Fruit fly (Drosophila melanogaster) whole organism, wandering third instar larva: ENCODE results near the gene comm3.

Source experiments
- Abd-B ChIP-seq: fragments of >200 bp; optimal IDR thresholded peaks from 2 replicates; lab custom pipeline; 2017; ENCODE audit warnings: missing biosample characterization, missing genetic modification characterization
- CG32264 ChIP-seq: fragments of 200-800 bp; sonication (Bioruptor generic); optimal IDR thresholded peaks from 2 replicates; lab custom pipeline; 2016; ENCODE audit warnings: missing biosample characterization, missing genetic modification characterization
- CG9705 ChIP-seq: fragments of 200-800 bp; sonication (Bioruptor generic); optimal IDR thresholded peaks from 2 replicates; lab custom pipeline; 2018; ENCODE audit warnings: missing biosample characterization, mild to moderate bottlenecking, missing genetic modification characterization
- Dfd ChIP-seq: fragments of >200 bp; optimal IDR thresholded peaks from 2 replicates; lab custom pipeline; 2017; ENCODE audit warnings: missing biosample characterization, missing genetic modification characterization
- Dif ChIP-seq: fragments of 200-275, 200-300 bp; sonication (Bioruptor generic); optimal IDR thresholded peaks from 2 replicates; lab custom pipeline; 2018; ENCODE audit warnings: missing biosample characterization, missing genetic modification characterization; ENCODE audit not compliant: partially characterized antibody
- GATAd ChIP-seq: sonication (Bioruptor generic); optimal IDR thresholded peaks from 2 replicates; lab custom pipeline; 2016; ENCODE audit warnings: missing biosample characterization, missing genetic modification characterization
- Hnf4 ChIP-seq: fragments of 200-800 bp; sonication (Bioruptor generic); optimal IDR thresholded peaks from 2 replicates; lab custom pipeline; 2016; ENCODE audit warnings: missing biosample characterization, mild to moderate bottlenecking, missing genetic modification characterization
- Hr78 ChIP-seq: fragments of >200 bp; optimal IDR thresholded peaks from 2 replicates; lab custom pipeline; 2017; ENCODE audit warnings: missing biosample characterization, missing genetic modification characterization
- Hr83 ChIP-seq: fragments of 200-300 bp; sonication (Bioruptor generic); optimal IDR thresholded peaks from 2 replicates; lab custom pipeline; 2016; ENCODE audit warnings: missing biosample characterization, mild to moderate bottlenecking, missing genetic modification characterization, moderate library complexity; ENCODE audit not compliant: poor library complexity, severe bottlenecking
- Mio ChIP-seq: sonication (Bioruptor generic); optimal IDR thresholded peaks from 2 replicates; lab custom pipeline; 2016; ENCODE audit warnings: missing biosample characterization, missing genetic modification characterization
- Myc ChIP-seq: fragments of >200 bp; optimal IDR thresholded peaks from 2 replicates; lab custom pipeline; 2017
- N ChIP-seq: fragments of >200 bp; optimal IDR thresholded peaks from 2 replicates; lab custom pipeline; 2018; ENCODE audit warnings: missing biosample characterization, missing external identifiers, missing genetic modification characterization
- Rel ChIP-seq, 2 experiments: fragments of 200-800 bp; sonication (Bioruptor generic) in 1 of 2; optimal IDR thresholded peaks; 2 replicates in 1 of 2; 3 replicates in 1 of 2; lab custom pipeline; 2016 to 2019; ENCODE audit warnings: mild to moderate bottlenecking in 2 of 2, missing biosample characterization in 2 of 2, missing genetic modification characterization in 2 of 2, moderate library complexity in 1 of 2
- Sp1 ChIP-seq: fragments of 200-800 bp; sonication (Bioruptor generic); optimal IDR thresholded peaks from 3 replicates; lab custom pipeline; 2019; ENCODE audit warnings: missing biosample characterization, mild to moderate bottlenecking, missing genetic modification characterization, moderate library complexity
- Vsx2 ChIP-seq: fragments of 200-300, 225-300 bp; sonication (Bioruptor generic); optimal IDR thresholded peaks from 2 replicates; lab custom pipeline; 2018; ENCODE audit warnings: missing biosample characterization, missing genetic modification characterization; ENCODE audit not compliant: partially characterized antibody
- br ChIP-seq: fragments of 200-800 bp; sonication (Bioruptor generic); optimal IDR thresholded peaks from 2 replicates; lab custom pipeline; 2016; ENCODE audit warnings: missing biosample characterization, missing genetic modification characterization
- brk ChIP-seq: fragments of 200-800 bp; sonication (Bioruptor generic); optimal IDR thresholded peaks from 2 replicates; lab custom pipeline; 2016; ENCODE audit warnings: missing biosample characterization, mild to moderate bottlenecking, missing genetic modification characterization
- dl ChIP-seq, 2 experiments: fragments of 175-275, 200-275 bp in 1 of 2; fragments of 200-275 bp in 1 of 2; sonication (Bioruptor generic); optimal IDR thresholded peaks; lab custom pipeline; 2018; ENCODE audit warnings: mild to moderate bottlenecking in 2 of 2, missing biosample characterization in 2 of 2, missing genetic modification characterization in 2 of 2, moderate library complexity in 2 of 2; ENCODE audit not compliant: partially characterized antibody in 2 of 2, insufficient read depth in 1 of 2
- dmrt93B ChIP-seq: fragments of 200-800 bp; sonication (Bioruptor generic); optimal IDR thresholded peaks from 2 replicates; lab custom pipeline; 2018; ENCODE audit warnings: missing biosample characterization, mild to moderate bottlenecking, missing genetic modification characterization
- dsf ChIP-seq: sonication (Bioruptor generic); optimal IDR thresholded peaks from 2 replicates; lab custom pipeline; 2016; ENCODE audit warnings: missing biosample characterization, missing genetic modification characterization, borderline replicate concordance
- ey ChIP-seq: fragments of 200-800 bp; sonication (Bioruptor generic); optimal IDR thresholded peaks from 2 replicates; lab custom pipeline; 2016; ENCODE audit warnings: missing biosample characterization, missing genetic modification characterization
- foxo ChIP-seq, 2 experiments: fragments of 200-800 bp; sonication (Bioruptor generic); optimal IDR thresholded peaks; 2 replicates in 1 of 2; 3 replicates in 1 of 2; lab custom pipeline; 2016 to 2017; ENCODE audit warnings: missing biosample characterization in 2 of 2, missing genetic modification characterization in 2 of 2
- fru ChIP-seq: fragments of 200-800 bp; sonication (Bioruptor generic); optimal IDR thresholded peaks from 3 replicates; lab custom pipeline; 2016; ENCODE audit warnings: missing biosample characterization, mild to moderate bottlenecking, missing genetic modification characterization
- h ChIP-seq: fragments of 200-800 bp; sonication (Bioruptor generic); optimal IDR thresholded peaks from 3 replicates; lab custom pipeline; 2016; ENCODE audit warnings: missing biosample characterization, mild to moderate bottlenecking, missing genetic modification characterization
- jim ChIP-seq: fragments of 175-275, 200-325 bp; sonication (Bioruptor generic); optimal IDR thresholded peaks from 2 replicates; lab custom pipeline; 2016; ENCODE audit warnings: missing biosample characterization, mild to moderate bottlenecking, missing genetic modification characterization
- lola ChIP-seq: fragments of >200 bp; optimal IDR thresholded peaks from 2 replicates; lab custom pipeline; 2017; ENCODE audit warnings: missing biosample characterization, missing genetic modification characterization
- pan ChIP-seq: fragments of >200 bp; optimal IDR thresholded peaks from 2 replicates; lab custom pipeline; 2017
- psq ChIP-seq: fragments of 200-800 bp; sonication (Bioruptor generic); optimal IDR thresholded peaks from 3 replicates; lab custom pipeline; 2017; ENCODE audit warnings: missing biosample characterization, mild to moderate bottlenecking, missing genetic modification characterization, moderate library complexity
- rgr ChIP-seq: fragments of 200-800 bp; sonication (Bioruptor generic); optimal IDR thresholded peaks from 3 replicates; lab custom pipeline; 2016; ENCODE audit warnings: missing biosample characterization, mild to moderate bottlenecking, missing genetic modification characterization
- sage ChIP-seq: fragments of 200-800 bp; sonication (Bioruptor generic); optimal IDR thresholded peaks from 2 replicates; lab custom pipeline; 2016; ENCODE audit warnings: missing biosample characterization, mild to moderate bottlenecking, missing genetic modification characterization
- sv ChIP-seq: fragments of 200-800 bp; sonication (Bioruptor generic); optimal IDR thresholded peaks from 3 replicates; lab custom pipeline; 2016; ENCODE audit warnings: missing biosample characterization, missing genetic modification characterization
- tai ChIP-seq: sonication (Bioruptor generic); optimal IDR thresholded peaks from 2 replicates; lab custom pipeline; 2016; ENCODE audit warnings: missing biosample characterization, missing genetic modification characterization
- usp ChIP-seq: fragments of >200 bp; optimal IDR thresholded peaks from 2 replicates; lab custom pipeline; 2017; ENCODE audit warnings: missing biosample characterization, missing genetic modification characterization
- woc ChIP-seq: sonication (Bioruptor generic); optimal IDR thresholded peaks from 2 replicates; lab custom pipeline; 2016; ENCODE audit warnings: missing biosample characterization, mild to moderate bottlenecking, missing genetic modification characterization

The comm3 gene

DNA sequence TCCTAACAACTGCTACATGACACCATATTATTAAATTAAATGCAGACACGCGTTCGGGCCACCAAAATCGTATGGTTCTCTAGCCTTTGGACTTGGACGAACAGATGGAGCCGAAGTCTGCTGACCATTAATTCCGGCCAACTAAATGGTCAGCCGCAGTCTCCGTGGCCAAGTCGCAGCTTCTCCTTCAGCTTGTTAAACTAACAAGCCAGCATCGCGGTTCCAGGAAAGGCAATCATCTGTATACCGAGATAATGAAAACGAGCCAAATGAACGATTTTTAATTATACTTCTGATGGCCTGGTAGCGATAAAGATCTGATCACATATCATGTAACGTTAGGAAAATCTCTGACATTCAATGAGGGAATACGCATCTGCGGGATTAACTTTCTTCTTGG is 22.4 kb upstream of the comm3 start:
- TF ChIP-seq dsf, result no peak
- TF ChIP-seq Abd-B, result no peak
- TF ChIP-seq rgr (GFP tag; lab: Kevin White, UChicago), result no peak
- TF ChIP-seq pan (lab: Kevin White, UChicago), result no peak
- TF ChIP-seq Dif (GFP tag; lab: Kevin White, UChicago), result no peak
- no peak for TF ChIP-seq ey
- TF ChIP-seq fru, result no peak
- TF ChIP-seq Rel (GFP tag; optimal IDR thresholded peaks at IDR 0.05; lab: Kevin White, UChicago), result no peak
- TF ChIP-seq Rel (tag; optimal IDR thresholded peaks at IDR 0.05; lab: Kevin White, UChicago), result no peak
- TF ChIP-seq N, result no peak
- no peak for TF ChIP-seq foxo (GFP tag; optimal IDR thresholded peaks at IDR 0.05; lab: Kevin White, UChicago)
- TF ChIP-seq woc (GFP tag; lab: Kevin White, UChicago), result no peak
- TF ChIP-seq jim, result no peak
- no peak for TF ChIP-seq Hr78
- TF ChIP-seq GATAd (GFP tag; lab: Kevin White, UChicago), result no peak
- no peak for TF ChIP-seq dmrt93B (GFP tag; lab: Kevin White, UChicago)
- no peak for TF ChIP-seq Hr83 (GFP tag; lab: Kevin White, UChicago)
- TF ChIP-seq lola (GFP tag; lab: Kevin White, UChicago), result no peak

DNA sequence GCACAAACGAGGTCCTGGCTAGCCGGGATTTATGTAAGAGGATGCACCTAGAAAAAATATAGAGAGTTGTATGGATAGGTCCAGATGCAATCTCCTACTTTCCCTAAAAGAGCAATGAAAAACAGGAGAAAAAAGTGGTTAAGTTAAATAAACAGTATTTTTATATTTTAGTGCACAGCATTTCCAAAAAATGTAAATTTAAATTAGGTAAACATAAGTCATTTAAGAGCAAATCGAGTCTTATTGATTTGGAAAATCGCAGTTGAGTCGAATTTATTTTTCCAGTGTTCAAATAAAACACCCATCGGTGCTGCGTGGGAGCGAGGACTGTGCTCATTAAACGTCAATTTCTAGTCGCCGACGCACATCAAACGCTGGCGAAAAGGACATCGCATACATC is 18.2 kb upstream of the comm3 start:
- TF ChIP-seq dl (GFP tag; optimal IDR thresholded peaks at IDR 0.05; lab: Kevin White, UChicago; ENCODE audit: insufficient read depth in 1 of 2, partially characterized antibody in 2 of 2) (no peak), sv (GFP tag; lab: Kevin White, UChicago) (no peak), brk (no peak), foxo (GFP tag; optimal IDR thresholded peaks at IDR 0.05; lab: Kevin White, UChicago) (no peak), CG32264 (no peak), Hr78 (no peak), Mio (GFP tag; lab: Kevin White, UChicago) (no peak), sage (GFP tag; lab: Kevin White, UChicago) (no peak), CG9705 (GFP tag; lab: Kevin White, UChicago) (no peak), tai (no peak)

DNA sequence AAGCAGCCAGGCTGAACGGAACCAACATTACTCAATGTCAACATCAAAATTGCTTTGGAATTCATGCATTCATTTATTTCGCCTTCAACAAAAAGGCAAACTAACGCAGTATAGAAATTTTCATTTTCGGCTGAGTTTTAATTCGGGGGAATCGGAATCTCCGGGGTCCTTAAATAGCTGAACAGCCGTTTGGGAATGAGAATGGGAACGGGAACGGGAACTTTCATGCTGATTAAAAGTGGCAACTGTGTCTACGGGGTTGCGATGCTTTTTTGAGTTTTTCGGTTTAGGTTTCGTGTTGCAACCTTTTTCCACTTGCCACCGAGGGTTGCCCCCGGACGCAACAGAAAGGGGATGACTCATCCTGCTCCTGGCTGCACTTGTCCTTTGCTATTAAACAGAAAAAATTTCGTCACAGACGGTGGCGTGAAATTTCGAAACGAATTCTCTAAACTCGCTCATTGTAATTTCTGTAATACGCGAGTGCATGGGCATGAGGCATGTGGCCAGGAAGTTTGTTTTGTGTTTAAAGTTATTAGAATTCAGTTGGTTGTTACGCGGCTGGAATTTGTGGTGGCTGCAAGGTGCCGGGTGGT is 16.7 kb upstream of the comm3 start:
- no peak for TF ChIP-seq pan (lab: Kevin White, UChicago)
- no peak for TF ChIP-seq Vsx2 (GFP tag; lab: Kevin White, UChicago)
- TF ChIP-seq Mio (GFP tag; lab: Kevin White, UChicago), result no peak
- TF ChIP-seq woc (GFP tag; lab: Kevin White, UChicago), result no peak

DNA sequence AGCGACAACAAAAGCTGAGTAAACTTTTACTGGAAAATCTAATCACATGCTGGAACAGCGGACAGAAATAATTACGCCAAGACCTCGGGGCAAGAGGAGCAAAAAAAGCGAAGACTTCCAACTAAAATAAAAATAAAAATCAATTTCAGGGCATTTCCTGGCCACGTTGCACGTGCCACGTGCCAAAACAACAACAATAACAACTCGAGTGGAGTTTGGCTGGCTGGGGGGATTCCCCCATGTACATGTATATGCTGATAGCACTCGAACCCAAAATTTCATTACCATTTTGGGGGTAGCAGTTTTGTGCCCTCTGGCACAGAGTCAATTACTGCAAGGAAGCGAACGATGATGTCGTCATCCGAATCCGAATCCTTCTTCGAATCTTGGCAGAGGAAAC is 14.9 kb upstream of the comm3 start:
- no peak for TF ChIP-seq Myc (lab: Kevin White, UChicago)
- TF ChIP-seq Hnf4, result no peak
- TF ChIP-seq Vsx2 (GFP tag; lab: Kevin White, UChicago), result no peak
- TF ChIP-seq fru, result no peak
- TF ChIP-seq dsf, result no peak
- no peak for TF ChIP-seq sv (GFP tag; lab: Kevin White, UChicago)
- TF ChIP-seq dmrt93B (GFP tag; lab: Kevin White, UChicago), result no peak
- no peak for TF ChIP-seq Dfd (GFP tag; lab: Kevin White, UChicago)
- TF ChIP-seq foxo (GFP tag; optimal IDR thresholded peaks at IDR 0.05; lab: Kevin White, UChicago), result no peak
- no peak for TF ChIP-seq Rel (GFP tag; optimal IDR thresholded peaks at IDR 0.05; lab: Kevin White, UChicago)
- TF ChIP-seq Rel (tag; optimal IDR thresholded peaks at IDR 0.05; lab: Kevin White, UChicago), result no peak
- no peak for TF ChIP-seq br (GFP tag; lab: Kevin White, UChicago)
- TF ChIP-seq h, result no peak
- no peak for TF ChIP-seq lola (GFP tag; lab: Kevin White, UChicago)
- TF ChIP-seq dl (GFP tag; optimal IDR thresholded peaks at IDR 0.05; lab: Kevin White, UChicago; ENCODE audit: insufficient read depth in 1 of 2, partially characterized antibody in 2 of 2), result no peak
- no peak for TF ChIP-seq rgr (GFP tag; lab: Kevin White, UChicago)
- TF ChIP-seq, all 38 proteins: peak for 0

DNA sequence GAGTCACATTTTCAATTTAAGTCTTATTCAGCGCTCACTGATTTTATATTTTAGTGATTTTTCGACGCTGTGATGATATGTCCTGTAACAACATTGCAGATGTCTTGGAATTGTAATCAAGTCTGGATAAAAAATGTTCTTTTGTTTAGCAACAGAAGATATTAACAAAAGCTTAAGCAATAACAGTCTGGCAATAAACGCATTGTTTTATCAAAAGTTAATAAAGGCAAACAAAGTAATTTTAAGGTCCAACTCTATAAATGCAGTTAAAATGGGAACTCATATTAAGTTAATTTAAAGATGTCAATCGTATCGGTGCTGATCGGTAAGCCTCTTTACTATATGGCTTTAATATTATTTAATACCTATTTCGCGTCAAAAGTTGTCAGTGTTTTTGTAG is 14.0 kb upstream of the comm3 start, which contains the start of gene CG43082:
Gene CG43082 (plus strand): TSS at position 301 of the 400 bp plus-strand sequence.
- no peak for TF ChIP-seq rgr (GFP tag; lab: Kevin White, UChicago)
- no peak for TF ChIP-seq Sp1 (GFP tag; lab: Kevin White, UChicago)
- TF ChIP-seq h, result no peak
- no peak for TF ChIP-seq pan (lab: Kevin White, UChicago)
- no peak for TF ChIP-seq Dfd (GFP tag; lab: Kevin White, UChicago)
- no peak for TF ChIP-seq Vsx2 (GFP tag; lab: Kevin White, UChicago)
- TF ChIP-seq Myc (lab: Kevin White, UChicago), result no peak
- TF ChIP-seq usp (GFP tag; lab: Kevin White, UChicago), result no peak
- TF ChIP-seq Rel (GFP tag; optimal IDR thresholded peaks at IDR 0.05; lab: Kevin White, UChicago), result no peak
- TF ChIP-seq Rel (tag; optimal IDR thresholded peaks at IDR 0.05; lab: Kevin White, UChicago), result no peak
- TF ChIP-seq brk, result no peak
- TF ChIP-seq sage (GFP tag; lab: Kevin White, UChicago), result no peak
- TF ChIP-seq tai, result no peak
- TF ChIP-seq psq (GFP tag; lab: Kevin White, UChicago), result no peak
- TF ChIP-seq, all 38 proteins: peak for 0
